Worm (Caenorhabditis elegans): ENCODE data around the gene sgo-1.

sgo-1 gene

ce11 chrIV:7815683-7816183 is 19.5 kb upstream of the sgo-1 start, which contains the start of gene cdgs-1 (continued):
- TF ChIP-seq lin-35 (GFP tag; optimal IDR thresholded peaks at IDR 0.05) (peak; percentile 41 to 73), snu-23 (GFP tag; optimal IDR thresholded peaks at IDR 0.05) (peak; percentile 70), nhr-20 (tag; optimal IDR thresholded peaks at IDR 0.05) (peak; percentile 73), efl-1 (optimal IDR thresholded peaks at IDR 0.05) (peak; percentile 46 to 57), efl-1 (GFP tag; optimal IDR thresholded peaks at IDR 0.05 in 1 of 2) (peak; percentile 40 to 88), lsy-2 (tag; optimal IDR thresholded peaks at IDR 0.05) (peak; percentile 45 to 70), tbx-2 (tag; optimal IDR thresholded peaks at IDR 0.05) (peak; percentile 28), egl-27 (tag; optimal IDR thresholded peaks at IDR 0.05) (no peak), dsc-1 (tag; optimal IDR thresholded peaks at IDR 0.05) (peak; percentile 12), lin-39 (tag; optimal IDR thresholded peaks at IDR 0.05) (no peak), xbp-1 (tag; optimal IDR thresholded peaks at IDR 0.05) (peak; percentile 18), nhr-85 (tag) (peak; percentile 33), unc-30 (tag; optimal IDR thresholded peaks at IDR 0.05) (no peak), unc-62 (GFP tag; optimal IDR thresholded peaks at IDR 0.05) (no peak), nhr-71 (tag; optimal IDR thresholded peaks at IDR 0.05) (peak; percentile 75), vab-15 (tag; optimal IDR thresholded peaks at IDR 0.05) (no peak), C16A3.4 (tag; optimal IDR thresholded peaks at IDR 0.05) (peak; percentile 25), ceh-82 (tag; optimal IDR thresholded peaks at IDR 0.05) (peak in 1 of 3 experiments; percentile 57), elt-3 (tag; optimal IDR thresholded peaks at IDR 0.05) (peak in 1 of 6 experiments; percentile 5), egl-13 (tag; optimal IDR thresholded peaks at IDR 0.05) (no peak), blmp-1 (tag; optimal IDR thresholded peaks at IDR 0.05) (peak; percentile 69)

ce11 chrIV:7812709-7813108 is 16.4 kb upstream of the sgo-1 start, which contains the start of gene zgpa-1:
Gene zgpa-1 (minus strand): TSS chrIV:7812809.
- TF ChIP-seq unc-30 (tag; optimal IDR thresholded peaks at IDR 0.05): no peak
- no peak for TF ChIP-seq isw-1 (GFP tag; IDR thresholded peaks at IDR 0.05)
- TF ChIP-seq egl-13 (tag; optimal IDR thresholded peaks at IDR 0.05): no peak
- TF ChIP-seq nhr-90 (tag; optimal IDR thresholded peaks at IDR 0.05; ENCODE audit: poor library complexity): no peak
- TF ChIP-seq nhr-237 (tag; optimal IDR thresholded peaks at IDR 0.05): no peak
- no peak for TF ChIP-seq C16A3.4 (tag; optimal IDR thresholded peaks at IDR 0.05)
- no peak for TF ChIP-seq ces-1 (GFP tag; optimal IDR thresholded peaks at IDR 0.05)

- TF ChIP-seq unc-30 (tag; optimal IDR thresholded peaks at IDR 0.05) (no peak), nhr-12 (tag; optimal IDR thresholded peaks at IDR 0.05) (no peak), sptf-1 (tag; optimal IDR thresholded peaks at IDR 0.05) (no peak), blmp-1 (tag; optimal IDR thresholded peaks at IDR 0.05) (peak; percentile 10), lin-15B (tag; optimal IDR thresholded peaks at IDR 0.05) (no peak), efl-1 (optimal IDR thresholded peaks at IDR 0.05) (no peak), efl-1 (GFP tag; optimal IDR thresholded peaks at IDR 0.05 in 1 of 2) (peak in 1 of 2 experiments; percentile 53), nhr-20 (tag; optimal IDR thresholded peaks at IDR 0.05) (no peak), nhr-76 (tag; optimal IDR thresholded peaks at IDR 0.05) (no peak), fkh-8 (tag; optimal IDR thresholded peaks at IDR 0.05) (no peak), nhr-71 (tag; optimal IDR thresholded peaks at IDR 0.05) (no peak)
Observed at ce11 chrIV:7808583-7808982, 12.3 kb upstream of the sgo-1 start, which contains the start of gene C33H5.1. Gene C33H5.1 (plus strand): TSS chrIV:7808912.

ce11 chrIV:7804740-7805139 is 8.5 kb upstream of the sgo-1 start, which contains the start of gene C33H5.2:
Gene C33H5.2 (plus strand): TSS chrIV:7805040.
- TF ChIP-seq blmp-1 (tag; optimal IDR thresholded peaks at IDR 0.05): peak; percentile 37
- TF ChIP-seq nhr-19 (GFP tag; conservative IDR thresholded peaks at IDR 0.05): no peak
- TF ChIP-seq alr-1 (tag; optimal IDR thresholded peaks at IDR 0.05; ENCODE audit: borderline replicate concordance): no peak
- TF ChIP-seq swsn-7 (tag; optimal IDR thresholded peaks at IDR 0.05): no peak

ce11 chrIV:7803250-7803649 is 7.0 kb upstream of the sgo-1 start, which contains the start of gene C33H5.16:
Gene C33H5.16 (minus strand): TSS chrIV:7803350.
- no peak for TF ChIP-seq nhr-28 (tag; optimal IDR thresholded peaks at IDR 0.05)
- no peak for TF ChIP-seq aly-2 (tag; optimal IDR thresholded peaks at IDR 0.05)
- TF ChIP-seq sup-37 (GFP tag; optimal IDR thresholded peaks at IDR 0.05): no peak
- TF ChIP-seq grh-1 (GFP tag; IDR thresholded peaks at IDR 0.05): no peak
- TF ChIP-seq alr-1 (tag; optimal IDR thresholded peaks at IDR 0.05; ENCODE audit: borderline replicate concordance): no peak
- no peak for TF ChIP-seq lin-13 (GFP tag; optimal IDR thresholded peaks at IDR 0.05)
- TF ChIP-seq ceh-90 (tag; optimal IDR thresholded peaks at IDR 0.05): no peak
- TF ChIP-seq xbp-1 (tag; optimal IDR thresholded peaks at IDR 0.05): no peak
- no peak for TF ChIP-seq jun-1 (tag; optimal IDR thresholded peaks at IDR 0.05)
- no peak for TF ChIP-seq nhr-76 (tag; optimal IDR thresholded peaks at IDR 0.05)
- no peak for TF ChIP-seq Y116A8C.19 (tag; optimal IDR thresholded peaks at IDR 0.05; ENCODE audit: borderline replicate concordance)
- no peak for TF ChIP-seq sox-4 (tag; optimal IDR thresholded peaks at IDR 0.05)
- TF ChIP-seq lir-3 (tag; optimal IDR thresholded peaks at IDR 0.05; ENCODE audit: poor library complexity): no peak
